Fruit fly (Drosophila melanogaster): Measurements from ENCODE around the gene CG7742.

dm6 chr2L:5259076-5259843, 44.4 kb upstream of the CG7742 start:
- TF ChIP-seq psq (optimal IDR thresholded peaks at IDR 0.05) (no peak), pan (optimal IDR thresholded peaks at IDR 0.05) (no peak), usp (GFP tag; optimal IDR thresholded peaks at IDR 0.05) (no peak)

All from whole organism.